Fruit fly (Drosophila melanogaster): Measurements from ENCODE around the gene slmb.

Gene slmb

DNA sequence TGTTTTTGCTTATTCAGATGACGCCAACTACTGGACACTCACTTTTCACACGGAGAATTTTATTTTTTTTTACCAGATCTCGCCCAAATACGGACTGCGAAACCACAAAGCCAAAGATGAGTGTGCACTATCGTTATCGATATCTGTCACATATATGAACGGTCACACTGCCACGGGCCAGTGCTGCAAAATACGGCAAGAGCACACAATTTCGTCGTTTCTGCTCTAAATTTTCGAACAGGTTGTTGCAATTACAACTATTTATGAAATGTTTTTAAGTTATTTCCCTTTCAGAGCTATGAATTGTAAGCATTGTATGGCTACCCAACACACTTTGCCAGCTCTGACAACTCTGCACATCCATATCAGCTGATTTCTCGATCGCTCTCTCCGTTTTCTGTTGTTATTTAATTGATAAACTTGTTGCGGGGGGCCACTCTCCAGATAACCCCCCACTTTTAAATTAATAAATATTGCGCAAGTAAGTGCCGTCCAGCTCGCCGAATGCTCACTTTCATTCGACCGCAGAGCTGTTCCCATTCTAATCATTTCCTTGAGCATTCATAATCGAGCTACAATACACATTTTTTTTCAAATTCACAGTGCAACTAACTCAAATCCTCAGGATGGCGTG lies at the start of gene slmb, which contains the start of gene CG5793:
slmb (minus strand) TSS at position 134 of the 634 bp plus-strand sequence.
CG5793 (plus strand) TSS at position 222 of the 634 bp plus-strand sequence.
- TF ChIP-seq CG8301 (tag; optimal IDR thresholded peaks at IDR 0.05) (no peak), CG4496 (GFP tag; IDR thresholded peaks at IDR 0.05) (peak; percentile 77; the same call in 2 of the 3 replicates), Snoo (tag; optimal IDR thresholded peaks at IDR 0.05) (peak; percentile 53), rn (GFP tag; IDR thresholded peaks at IDR 0.05) (no peak), Pif1B (GFP tag; optimal IDR thresholded peaks at IDR 0.05) (no peak), CG32121 (GFP tag; IDR thresholded peaks at IDR 0.05) (peak; percentile 27; the same call in 1 of the 2 replicates), CG15710 (tag; optimal IDR thresholded peaks at IDR 0.05) (peak; percentile 13), Ets98B (GFP tag; IDR thresholded peaks at IDR 0.05) (peak; percentile 34; the same call in 1 of the 2 replicates), fd96Ca (GFP tag; IDR thresholded peaks at IDR 0.05) (peak; percentile 12; the same call in 1 of the 3 replicates), EcR (GFP tag; optimal IDR thresholded peaks at IDR 0.05) (no peak)

DNA sequence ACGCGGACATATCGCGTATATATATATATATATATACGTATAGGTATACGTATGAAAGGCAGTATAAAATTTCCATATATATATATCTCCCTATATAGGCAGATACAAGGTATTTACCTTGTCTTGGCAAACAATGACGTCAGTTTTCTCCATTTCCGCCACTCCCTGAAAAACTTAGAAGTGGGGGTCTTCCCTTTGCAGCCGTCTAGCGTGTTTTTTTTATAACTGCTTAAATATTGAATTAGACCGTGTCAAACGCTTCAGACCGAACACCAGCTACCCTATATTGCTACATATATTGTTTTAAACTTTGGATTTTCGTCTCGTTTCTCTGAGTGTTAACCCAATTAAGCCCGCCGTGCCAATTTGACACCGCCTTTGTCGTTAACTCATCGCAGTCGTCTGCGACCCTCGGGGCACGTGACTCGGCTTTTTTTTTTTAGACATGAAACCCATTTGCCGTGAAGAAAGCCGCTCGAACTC lies 49.4 kb upstream of the slmb start:
- peak; percentile 31 for TF ChIP-seq Pif1A (GFP tag; optimal IDR thresholded peaks at IDR 0.05)
- TF ChIP-seq CG9948 (tag; optimal IDR thresholded peaks at IDR 0.05), result no peak

dm6 chr3R:21169525-21170149 lies 42.4 kb upstream of the slmb start:
- TF ChIP-seq CG4496 (GFP tag; IDR thresholded peaks at IDR 0.05) (peak; percentile 55; the same call in 1 of the 3 replicates), CG34367 (tag; optimal IDR thresholded peaks at IDR 0.05) (no peak), CG13204 (GFP tag; optimal IDR thresholded peaks at IDR 0.05) (no peak), Ets98B (GFP tag; IDR thresholded peaks at IDR 0.05) (0 out of 2 replicates have a peak, but pooled peaks have one; percentile 13), CG12605 (GFP tag; IDR thresholded peaks at IDR 0.05) (no peak), D1 (tag; optimal IDR thresholded peaks at IDR 0.05) (no peak), CG32121 (GFP tag; IDR thresholded peaks at IDR 0.05) (0 out of 2 replicates have a peak, but pooled peaks have one; percentile 41)

DNA sequence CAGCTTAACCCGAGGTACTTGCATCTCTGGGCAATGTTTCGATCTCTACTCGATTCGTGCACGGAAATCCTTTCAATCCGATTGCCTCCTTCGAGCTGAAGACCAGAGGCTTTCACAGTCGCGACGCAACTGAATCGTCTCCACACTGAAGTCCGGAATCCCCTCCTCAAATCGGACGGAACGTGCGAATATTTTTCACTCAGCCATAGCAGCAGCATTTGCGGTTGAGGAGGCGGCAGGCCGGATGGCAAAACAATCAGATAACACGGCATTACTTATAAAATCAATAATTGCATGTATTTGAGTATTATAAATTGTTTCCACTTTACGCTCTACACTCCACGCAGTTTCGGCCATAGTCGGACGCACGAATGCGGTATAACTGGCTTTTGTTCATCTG lies 40.8 kb upstream of the slmb start, which contains the start of gene Snmp1:
Snmp1 (minus strand) TSS at position 101 of the 400 bp plus-strand sequence.
- TF ChIP-seq CG15710 (tag; optimal IDR thresholded peaks at IDR 0.05) (no peak), Pif1A (GFP tag; optimal IDR thresholded peaks at IDR 0.05) (no peak), CG4496 (GFP tag; IDR thresholded peaks at IDR 0.05) (no peak), CG9948 (tag; optimal IDR thresholded peaks at IDR 0.05) (no peak), CG10348 (GFP tag; IDR thresholded peaks at IDR 0.05) (no peak), CG34367 (tag; optimal IDR thresholded peaks at IDR 0.05) (no peak), CG12605 (GFP tag; IDR thresholded peaks at IDR 0.05) (no peak), CG8301 (tag; optimal IDR thresholded peaks at IDR 0.05) (no peak), EcR (GFP tag; optimal IDR thresholded peaks at IDR 0.05) (no peak), CG17806 (tag; optimal IDR thresholded peaks at IDR 0.05) (no peak), CG13204 (GFP tag; optimal IDR thresholded peaks at IDR 0.05) (no peak), rn (GFP tag; IDR thresholded peaks at IDR 0.05) (no peak), CG8159 (tag; optimal IDR thresholded peaks at IDR 0.05) (no peak), D1 (tag; optimal IDR thresholded peaks at IDR 0.05) (no peak), Snoo (tag; optimal IDR thresholded peaks at IDR 0.05) (no peak), CG32121 (GFP tag; IDR thresholded peaks at IDR 0.05) (no peak), CG14655 (GFP tag; optimal IDR thresholded peaks at IDR 0.05) (no peak), fd96Ca (GFP tag; IDR thresholded peaks at IDR 0.05) (no peak)

DNA sequence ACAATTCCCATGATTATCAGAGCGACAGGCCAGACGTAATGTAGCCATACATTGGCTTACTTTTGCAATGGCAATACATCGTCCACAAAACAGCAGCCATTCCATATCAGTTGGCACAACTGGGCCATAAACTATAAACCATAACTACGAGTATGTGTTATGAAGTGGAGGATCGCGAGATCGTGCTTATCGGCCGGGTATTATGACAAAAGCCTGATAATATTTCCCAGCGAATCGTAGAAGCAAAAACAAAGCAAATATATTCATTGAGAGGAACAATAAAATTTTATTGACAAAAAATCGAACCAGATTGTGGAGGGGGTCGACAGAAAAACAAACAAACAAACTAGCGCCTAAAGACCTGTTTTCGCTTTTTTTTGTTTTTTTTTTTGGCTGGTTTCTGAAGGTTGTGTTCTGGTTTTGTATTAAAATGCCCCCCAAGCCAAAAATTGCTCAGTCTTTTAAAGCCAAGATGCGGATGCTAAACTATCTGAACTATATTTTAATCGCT lies 36.1 kb upstream of the slmb start, which contains the start of gene CG5810:
CG5810 (plus strand) TSS at position 461 of the 511 bp plus-strand sequence.
- TF ChIP-seq EcR (GFP tag; optimal IDR thresholded peaks at IDR 0.05) (peak; percentile 38), CG15710 (tag; optimal IDR thresholded peaks at IDR 0.05) (peak; percentile 10), CG14655 (GFP tag; optimal IDR thresholded peaks at IDR 0.05) (no peak), CG34367 (tag; optimal IDR thresholded peaks at IDR 0.05) (peak; percentile 21), Pif1A (GFP tag; optimal IDR thresholded peaks at IDR 0.05) (no peak), CG8301 (tag; optimal IDR thresholded peaks at IDR 0.05) (no peak)

DNA sequence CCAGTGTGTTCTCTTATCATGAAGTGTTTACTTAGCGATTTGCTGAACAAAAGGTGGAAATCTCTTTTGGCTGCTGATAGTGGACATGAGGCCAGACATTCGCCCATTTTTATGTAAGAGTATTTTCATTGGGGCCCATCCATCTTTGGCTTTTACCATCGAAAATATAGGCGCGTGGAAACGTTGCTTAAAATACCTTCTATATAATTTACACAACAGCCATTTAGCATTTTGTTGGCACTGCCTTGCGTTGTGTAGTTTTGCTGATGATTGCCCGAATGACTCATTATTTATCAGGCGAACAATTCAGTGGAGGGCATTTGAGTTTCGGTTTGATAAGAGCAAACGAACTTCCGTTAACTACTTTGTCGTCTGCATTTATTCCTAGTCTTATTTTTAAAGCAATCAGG lies 34.3 kb upstream of the slmb start:
- TF ChIP-seq CG32121 (GFP tag; IDR thresholded peaks at IDR 0.05), result no peak
- no peak for TF ChIP-seq CG13204 (GFP tag; optimal IDR thresholded peaks at IDR 0.05)
- no peak for TF ChIP-seq gl (tag; optimal IDR thresholded peaks at IDR 0.05)
- TF ChIP-seq Snoo (tag; optimal IDR thresholded peaks at IDR 0.05), result no peak
- no peak for TF ChIP-seq CG17806 (tag; optimal IDR thresholded peaks at IDR 0.05)
- no peak for TF ChIP-seq Pif1A (GFP tag; optimal IDR thresholded peaks at IDR 0.05)
- TF ChIP-seq Ets98B (GFP tag; IDR thresholded peaks at IDR 0.05), result no peak
- no peak for TF ChIP-seq CG34367 (tag; optimal IDR thresholded peaks at IDR 0.05)
- TF ChIP-seq Pif1B (GFP tag; optimal IDR thresholded peaks at IDR 0.05), result no peak
- TF ChIP-seq CG15710 (tag; optimal IDR thresholded peaks at IDR 0.05), result no peak
- no peak for TF ChIP-seq CG4496 (GFP tag; IDR thresholded peaks at IDR 0.05)
- TF ChIP-seq CG10348 (GFP tag; IDR thresholded peaks at IDR 0.05), result no peak
- TF ChIP-seq fd96Ca (GFP tag; IDR thresholded peaks at IDR 0.05), result no peak
- TF ChIP-seq CG14655 (GFP tag; optimal IDR thresholded peaks at IDR 0.05), result no peak
- TF ChIP-seq CG9948 (tag; optimal IDR thresholded peaks at IDR 0.05), result no peak
- TF ChIP-seq CG12605 (GFP tag; IDR thresholded peaks at IDR 0.05), result no peak

Measured in whole organism, pupa.